Fruit fly (Drosophila melanogaster) whole organism, embryonic: Measurements from ENCODE around the gene CG32237.

Experiments
- Awh ChIP-seq: fragments of 200-800 bp; sonication (Bioruptor generic); IDR thresholded peaks from 2 replicates; pipeline ENCODE4, ENCODE4 v1.3.6; 2022; ENCODE audit warnings: missing biosample characterization, missing genetic modification characterization
- CG10147 ChIP-seq: fragments of 200-800 bp; sonication (Bioruptor generic); optimal IDR thresholded peaks from 2 replicates; lab custom pipeline; 2019; ENCODE audit warnings: missing biosample characterization, mild to moderate bottlenecking, missing genetic modification characterization, moderate library complexity
- CG13775 ChIP-seq: fragments of 200-800 bp; sonication (Bioruptor generic); optimal IDR thresholded peaks from 3 replicates; lab custom pipeline; 2017; ENCODE audit warnings: missing biosample characterization, mild to moderate bottlenecking, missing genetic modification characterization
- CG17328 ChIP-seq: fragments of 200-800 bp; sonication (Bioruptor generic); IDR thresholded peaks from 2 replicates; pipeline ENCODE4 v1.3.6; 2022; ENCODE audit warnings: missing biosample characterization, missing genetic modification characterization
- CG32532 ChIP-seq: fragments of 200-800 bp; sonication (Bioruptor generic); IDR thresholded peaks from 2 replicates; pipeline ENCODE4 v1.3.6; 2022; ENCODE audit warnings: missing biosample characterization, missing genetic modification characterization
- CG34224 ChIP-seq: fragments of 200-800 bp; sonication (Bioruptor generic); IDR thresholded peaks from 3 replicates; pipeline ENCODE4 v1.3.6; 2022; ENCODE audit warnings: missing biosample characterization, missing genetic modification characterization; ENCODE audit not compliant: partially characterized antibody
- CG3847 ChIP-seq: fragments of 200-800 bp; sonication (Bioruptor generic); IDR thresholded peaks from 2 replicates; pipeline ENCODE4 v1.3.6; 2022; ENCODE audit warnings: missing biosample characterization, missing genetic modification characterization
- CG6765 ChIP-seq: fragments of 200-800 bp; sonication (Bioruptor generic); optimal IDR thresholded peaks from 3 replicates; lab custom pipeline; 2017; ENCODE audit warnings: missing biosample characterization, mild to moderate bottlenecking, missing genetic modification characterization
- CG8765 ChIP-seq: fragments of 200-800 bp; sonication (Bioruptor generic); IDR thresholded peaks from 2 replicates; pipeline ENCODE4 v1.3.6; 2022; ENCODE audit warnings: missing biosample characterization, missing genetic modification characterization
- CG9817 ChIP-seq: fragments of 200-800 bp; sonication (Bioruptor generic); optimal IDR thresholded peaks from 2 replicates; lab custom pipeline; 2018; ENCODE audit warnings: missing biosample characterization, mild to moderate bottlenecking, missing genetic modification characterization, moderate library complexity
- CTCF ChIP-seq: fragments of 200-800 bp; sonication (Bioruptor generic); optimal IDR thresholded peaks from 2 replicates; lab custom pipeline; 2017; ENCODE audit warnings: missing biosample characterization, mild to moderate bottlenecking, missing genetic modification characterization, moderate library complexity
- Drgx ChIP-seq: fragments of 200-800 bp; sonication (Bioruptor generic); IDR thresholded peaks from 2 replicates; pipeline ENCODE4 v1.3.6; 2022; ENCODE audit warnings: missing biosample characterization, missing genetic modification characterization
- Ets65A ChIP-seq: fragments of 200-800 bp; sonication (Bioruptor generic); peaks from one replicate; lab custom pipeline; 2016; ENCODE audit warnings: missing biosample characterization, missing genetic modification characterization
- Fer2 ChIP-seq: fragments of 200-800 bp; sonication (Bioruptor generic); optimal IDR thresholded peaks from 2 replicates; lab custom pipeline; 2018; ENCODE audit warnings: missing biosample characterization, mild to moderate bottlenecking, missing genetic modification characterization, moderate library complexity
- Gug ChIP-seq: fragments of 200-800 bp; sonication (Bioruptor generic); IDR thresholded peaks from 4 replicates; pipeline ENCODE4 v1.3.6; 2022; ENCODE audit warnings: missing biosample characterization, missing genetic modification characterization
- H2.0 ChIP-seq: fragments of 200-800 bp; sonication (Bioruptor generic); IDR thresholded peaks from 2 replicates; pipeline ENCODE4 v1.3.6; 2022; ENCODE audit warnings: missing biosample characterization, missing genetic modification characterization
- Hr51 ChIP-seq, 2 experiments: fragments of 200-800 bp; sonication (Bioruptor generic); optimal IDR thresholded peaks; 2 replicates in 1 of 2; 3 replicates in 1 of 2; lab custom pipeline; 2016 to 2018; ENCODE audit warnings: missing biosample characterization in 2 of 2, missing genetic modification characterization in 2 of 2, mild to moderate bottlenecking in 1 of 2, moderate library complexity in 1 of 2
- Jarid2 ChIP-seq: fragments of 200-800 bp; sonication (Bioruptor generic); optimal IDR thresholded peaks from 3 replicates; lab custom pipeline; 2017; ENCODE audit warnings: mild to moderate bottlenecking, missing biosample characterization, missing genetic modification reagents, missing genetic modification characterization
- Myb ChIP-seq: fragments of 200-800 bp; sonication (Bioruptor generic); optimal IDR thresholded peaks from 2 replicates; lab custom pipeline; 2016; ENCODE audit warnings: missing biosample characterization, missing genetic modification characterization
- Sry-δ ChIP-seq: fragments of 200-800 bp; sonication (Bioruptor generic); optimal IDR thresholded peaks from 2 replicates; lab custom pipeline; 2016; ENCODE audit warnings: missing biosample characterization, missing genetic modification characterization
- Usf ChIP-seq: fragments of 200-800 bp; sonication (Bioruptor generic); optimal IDR thresholded peaks from 2 replicates; lab custom pipeline; 2017; ENCODE audit warnings: missing genotype, missing biosample characterization, missing genetic modification characterization
- Vsx1 ChIP-seq: fragments of 200-800 bp; sonication (Bioruptor generic); optimal IDR thresholded peaks from 2 replicates; lab custom pipeline; 2017; ENCODE audit warnings: missing biosample characterization, mild to moderate bottlenecking, missing genetic modification characterization, missing genetic modification reagents
- cg ChIP-seq: fragments of 200-800 bp; sonication (Bioruptor generic); optimal IDR thresholded peaks from 3 replicates; lab custom pipeline; 2019; ENCODE audit warnings: missing biosample characterization, mild to moderate bottlenecking, missing genetic modification characterization, moderate library complexity
- dmrt99B ChIP-seq: fragments of 200-800 bp; sonication (Bioruptor generic); optimal IDR thresholded peaks from 2 replicates; lab custom pipeline; 2018; ENCODE audit warnings: missing biosample characterization, mild to moderate bottlenecking, missing genetic modification characterization, moderate library complexity
- fd96Cb ChIP-seq: fragments of 200-800 bp; sonication (Bioruptor generic); optimal IDR thresholded peaks from 2 replicates; lab custom pipeline; 2018; ENCODE audit warnings: missing biosample characterization, mild to moderate bottlenecking, missing genetic modification characterization, moderate library complexity
- gro ChIP-seq: fragments of 200-800 bp; sonication (Bioruptor generic); optimal IDR thresholded peaks from 2 replicates; lab custom pipeline; 2016; ENCODE audit warnings: missing biosample characterization, missing genetic modification characterization
- hb ChIP-seq: fragments of 200-800 bp; sonication (Bioruptor generic); IDR thresholded peaks from 3 replicates; pipeline ENCODE4 v1.3.6; 2022; ENCODE audit warnings: missing biosample characterization, missing genetic modification characterization; ENCODE audit not compliant: partially characterized antibody
- nom ChIP-seq: fragments of 200-800 bp; sonication (Bioruptor generic); optimal IDR thresholded peaks from 2 replicates; lab custom pipeline; 2017; ENCODE audit warnings: missing biosample characterization, missing genetic modification characterization, mild to moderate bottlenecking, moderate library complexity, missing genetic modification reagents
- pb ChIP-seq: fragments of 200-800 bp; sonication (Bioruptor generic); optimal IDR thresholded peaks from 3 replicates; lab custom pipeline; 2016; ENCODE audit warnings: missing biosample characterization, missing genetic modification characterization
- phol ChIP-seq: fragments of 200-800 bp; sonication (Bioruptor generic); optimal IDR thresholded peaks from 3 replicates; lab custom pipeline; 2018; ENCODE audit warnings: missing biosample characterization, mild to moderate bottlenecking, missing genetic modification characterization, moderate library complexity
- sisA ChIP-seq: fragments of 200-800 bp; sonication (Bioruptor generic); IDR thresholded peaks from 2 replicates; pipeline ENCODE4 v1.3.6; 2022; ENCODE audit warnings: missing biosample characterization, missing genetic modification characterization
- trem ChIP-seq: fragments of 200-800 bp; optimal IDR thresholded peaks from 3 replicates; lab custom pipeline; 2019; ENCODE audit warnings: missing biosample characterization, mild to moderate bottlenecking, missing genetic modification characterization, moderate library complexity
- vnd ChIP-seq: fragments of 200-800 bp; sonication (Bioruptor generic); IDR thresholded peaks from 3 replicates; pipeline ENCODE4 v1.3.6; 2022; ENCODE audit warnings: missing biosample characterization, missing genetic modification characterization; ENCODE audit not compliant: partially characterized antibody
- zen ChIP-seq: fragments of 200-800 bp; sonication (Bioruptor generic); optimal IDR thresholded peaks from 3 replicates; lab custom pipeline; 2018; ENCODE audit warnings: missing biosample characterization, mild to moderate bottlenecking, missing genetic modification characterization, moderate library complexity

CG32237 gene

dm6 chr3L:4840039-4840939 is 12.0 kb downstream of the CG32237 start, which contains the start of gene CG13707 (continued):
- TF ChIP-seq CG17328 (no peak), Jarid2 (GFP tag; lab: Kevin White, UChicago) (peak; percentile 56), Gug (GFP tag; lab: Robert Waterston, UW) (no peak), CG32532 (GFP tag; lab: Robert Waterston, UW) (no peak), vnd (GFP tag; lab: Robert Waterston, UW) (peak; percentile 15; the same call in 1 of the 3 replicates), Awh (GFP tag; lab: Robert Waterston, UW) (peak; percentile 59; the same call in 1 of the 2 replicates), CTCF (GFP tag; lab: Kevin White, UChicago) (peak; percentile 80), hb (GFP tag; lab: Robert Waterston, UW) (no peak), Fer2 (tag; lab: Kevin White, UChicago) (no peak), dmrt99B (tag; lab: Kevin White, UChicago) (peak; percentile 8), cg (GFP tag; lab: Kevin White, UChicago) (peak; percentile 72), phol (tag; lab: Kevin White, UChicago) (no peak), Hr51 (GFP tag; optimal IDR thresholded peaks at IDR 0.05; lab: Kevin White, UChicago) (no peak), fd96Cb (tag; lab: Kevin White, UChicago) (no peak), CG9817 (tag; lab: Kevin White, UChicago) (peak; percentile 17), Usf (no peak), sisA (no peak), Sry-δ (no peak), CG6765 (GFP tag; lab: Kevin White, UChicago) (no peak), CG10147 (GFP tag; lab: Kevin White, UChicago) (no peak), CG3847 (GFP tag; lab: Robert Waterston, UW) (no peak), H2.0 (GFP tag; lab: Robert Waterston, UW) (peak; percentile 32; the same call in 1 of the 2 replicates)

- TF ChIP-seq Drgx (peak; percentile 67; the same call in 1 of the 2 replicates), phol (tag; lab: Kevin White, UChicago) (no peak), nom (GFP tag; lab: Kevin White, UChicago) (peak; percentile 70)
Measured at dm6 chr3L:4836353-4836752, 15.9 kb downstream of the CG32237 start.

- no peak for TF ChIP-seq CTCF (GFP tag; lab: Kevin White, UChicago)
- TF ChIP-seq pb = no peak
- TF ChIP-seq Myb (GFP tag; lab: Kevin White, UChicago) = no peak
- no peak for TF ChIP-seq CG8765 (GFP tag; lab: Robert Waterston, UW)
- peak; percentile 50 for TF ChIP-seq Ets65A
- TF ChIP-seq CG13775 = no peak
- peak; percentile 47 for TF ChIP-seq zen (tag; lab: Kevin White, UChicago)
- no peak for TF ChIP-seq CG32532 (GFP tag; lab: Robert Waterston, UW)
- TF ChIP-seq Vsx1 (GFP tag; lab: Kevin White, UChicago) = no peak
- TF ChIP-seq trem = no peak
- no peak for TF ChIP-seq CG34224 (GFP tag; lab: Robert Waterston, UW)
- no peak for TF ChIP-seq gro (GFP tag; lab: Kevin White, UChicago)
Measured at dm6 chr3L:4835005-4835404, 17.3 kb downstream of the CG32237 start.
